Worm (Caenorhabditis elegans) whole organism, L4 larva: ENCODE results near the gene mxl-3.

Source experiments
- F37D6.2 ChIP-seq: sonication (generic microtip); optimal IDR thresholded peaks from 2 replicates; lab custom pipeline; 2016; ENCODE audit warnings: mild to moderate bottlenecking, missing genetic modification characterization, missing compliant biosample characterization
- F49E8.2 ChIP-seq: sonication (generic microtip); optimal IDR thresholded peaks from 2 replicates; lab custom pipeline; 2016; ENCODE audit warnings: missing compliant biosample characterization, mild to moderate bottlenecking, missing genetic modification characterization, borderline replicate concordance
- R02D3.7 ChIP-seq: fragments of 150-350 bp; sonication (generic microtip); optimal IDR thresholded peaks from 3 replicates; lab custom pipeline; 2014; ENCODE audit warnings: missing biosample characterization, missing genetic modification characterization
- T20F7.1 ChIP-seq: fragments of 200-800 bp; sonication (Bioruptor generic); optimal IDR thresholded peaks from 2 replicates; lab custom pipeline; 2018; ENCODE audit warnings: mild to moderate bottlenecking, missing genetic modification characterization, missing compliant biosample characterization
- arid-1 ChIP-seq: fragments of 200-800 bp; sonication (Bioruptor generic); conservative IDR thresholded peaks from 2 replicates; pipeline ENCODE4 v1.3.6; 2022; ENCODE audit warnings: missing genetic modification reagents, missing genetic modification characterization, missing compliant biosample characterization
- attf-4 ChIP-seq: sonication (generic microtip); optimal IDR thresholded peaks from 3 replicates; lab custom pipeline; 2017; ENCODE audit warnings: missing biosample characterization, missing genetic modification characterization
- ceh-82 ChIP-seq: sonication (generic microtip); optimal IDR thresholded peaks from 2 replicates; lab custom pipeline; 2017; ENCODE audit warnings: missing biosample characterization, missing genetic modification characterization
- ces-1 ChIP-seq: fragments of 150-350 bp; sonication (generic microtip); optimal IDR thresholded peaks from 4 replicates; lab custom pipeline; 2014; ENCODE audit warnings: missing biosample characterization, missing genetic modification reagents, missing genetic modification characterization
- ctbp-1 ChIP-seq: fragments of 200-800 bp; sonication (Bioruptor generic); IDR thresholded peaks from 2 replicates; pipeline ENCODE4 v1.3.6; 2022; ENCODE audit warnings: missing genetic modification reagents, missing genetic modification characterization, missing compliant biosample characterization
- daf-16 ChIP-seq, 3 experiments: sonication (generic microtip); optimal IDR thresholded peaks; 2 replicates each; lab custom pipeline; 2016 to 2017; ENCODE audit warnings: missing genetic modification characterization in 3 of 3, missing genetic modification reagents in 3 of 3, mild to moderate bottlenecking in 2 of 3, missing compliant biosample characterization in 2 of 3, missing biosample characterization in 1 of 3, moderate library complexity in 1 of 3
- daf-19 ChIP-seq: fragments of 200-800 bp; sonication (Bioruptor generic); conservative IDR thresholded peaks from 2 replicates; pipeline ENCODE4 v1.3.6; 2022; ENCODE audit warnings: missing genetic modification characterization, missing compliant biosample characterization
- dmd-6 ChIP-seq: fragments of 200-800 bp; sonication (Bioruptor generic); IDR thresholded peaks from 2 replicates; pipeline ENCODE4 v1.3.6; 2022; ENCODE audit warnings: missing genetic modification reagents, missing genetic modification characterization, missing compliant biosample characterization
- dpl-1 ChIP-seq: fragments of 150-350 bp; optimal IDR thresholded peaks from 2 replicates; lab custom pipeline; 2014; ENCODE audit warnings: missing biosample characterization, missing genetic modification reagents, missing genetic modification characterization
- dve-1 ChIP-seq: sonication (generic microtip); optimal IDR thresholded peaks from 2 replicates; lab custom pipeline; 2017; ENCODE audit warnings: antibody characterized with exemption, mild to moderate bottlenecking, missing genetic modification characterization, missing compliant biosample characterization; ENCODE audit not compliant: insufficient read depth
- egl-43 ChIP-seq: fragments of 200-800 bp; sonication (Bioruptor generic); IDR thresholded peaks from 2 replicates; pipeline ENCODE4 v1.3.6; 2022; ENCODE audit warnings: missing genetic modification reagents, missing genetic modification characterization, missing compliant biosample characterization
- fkh-10 ChIP-seq: fragments of 150-350 bp; optimal IDR thresholded peaks from 2 replicates; lab custom pipeline; 2014; ENCODE audit warnings: missing biosample characterization, missing genetic modification reagents, missing genetic modification characterization
- hif-1 ChIP-seq, 2 experiments: sonication (generic microtip); optimal IDR thresholded peaks; 2 replicates each; lab custom pipeline; 2016 to 2017; ENCODE audit warnings: missing compliant biosample characterization in 2 of 2, missing genetic modification characterization in 2 of 2, missing genetic modification reagents in 2 of 2, missing genotype in 2 of 2, mild to moderate bottlenecking in 1 of 2
- hlh-11 ChIP-seq: fragments of 200-800 bp; sonication (Bioruptor generic); optimal IDR thresholded peaks from 2 replicates; lab custom pipeline; 2018; ENCODE audit warnings: mild to moderate bottlenecking, missing genetic modification characterization, missing compliant biosample characterization
- hlh-30 ChIP-seq: sonication (generic microtip); optimal IDR thresholded peaks from 2 replicates; lab custom pipeline; 2017; ENCODE audit warnings: antibody characterized with exemption, mild to moderate bottlenecking, missing genetic modification characterization, missing compliant biosample characterization; ENCODE audit not compliant: insufficient read depth
- hmg-1.1 ChIP-seq: fragments of 200-800 bp; sonication (Bioruptor generic); IDR thresholded peaks from 2 replicates; pipeline ENCODE4 v1.3.6; 2022; ENCODE audit warnings: missing genetic modification reagents, missing genetic modification characterization, missing compliant biosample characterization
- lin-13 ChIP-seq: fragments of 150-350 bp; optimal IDR thresholded peaks from 2 replicates; lab custom pipeline; 2014; ENCODE audit warnings: missing biosample characterization, missing genetic modification reagents, missing genetic modification characterization
- lin-15B ChIP-seq: fragments of 150-350 bp; sonication (generic microtip); optimal IDR thresholded peaks from 3 replicates; lab custom pipeline; 2014; ENCODE audit warnings: missing biosample characterization, missing genetic modification characterization
- lin-39 ChIP-seq: fragments of 150-350 bp; optimal IDR thresholded peaks from 2 replicates; lab custom pipeline; 2014; ENCODE audit warnings: missing biosample characterization, missing genetic modification reagents, missing genetic modification characterization
- lir-3 ChIP-seq: sonication (generic microtip); optimal IDR thresholded peaks from 2 replicates; lab custom pipeline; 2016; ENCODE audit warnings: mild to moderate bottlenecking, missing genetic modification characterization, missing compliant biosample characterization
- lsy-2 ChIP-seq, 2 experiments: fragments of 150-350 bp in 1 of 2; sonication (generic microtip) in 1 of 2; optimal IDR thresholded peaks; 2 replicates each; lab custom pipeline; 2014 to 2017; ENCODE audit warnings: missing biosample characterization in 2 of 2, missing genetic modification characterization in 2 of 2
- mdl-1 ChIP-seq, 2 experiments: fragments of 150-350 bp in 1 of 2; sonication (generic microtip) in 1 of 2; optimal IDR thresholded peaks; 2 replicates each; lab custom pipeline; 2014 to 2017; ENCODE audit warnings: missing biosample characterization in 2 of 2, missing genetic modification characterization in 2 of 2
- mep-1 ChIP-seq: fragments of 150-350 bp; sonication (generic microtip); optimal IDR thresholded peaks from 3 replicates; lab custom pipeline; 2014; ENCODE audit warnings: missing biosample characterization, missing genetic modification characterization
- mes-2 ChIP-seq: sonication (generic microtip); optimal IDR thresholded peaks from 2 replicates; lab custom pipeline; 2016; ENCODE audit warnings: missing genotype, mild to moderate bottlenecking, missing genetic modification characterization, missing compliant biosample characterization; ENCODE audit not compliant: poor library complexity, severe bottlenecking
- mxl-3 ChIP-seq: fragments of 200-800 bp; sonication (Bioruptor generic); optimal IDR thresholded peaks from 2 replicates; lab custom pipeline; 2018; ENCODE audit warnings: mild to moderate bottlenecking, missing genetic modification characterization, missing compliant biosample characterization
- nhr-102 ChIP-seq: sonication (generic microtip); optimal IDR thresholded peaks from 2 replicates; lab custom pipeline; 2016; ENCODE audit warnings: mild to moderate bottlenecking, missing genetic modification characterization, moderate library complexity, missing compliant biosample characterization
- nhr-11 ChIP-seq: fragments of 150-350 bp; optimal IDR thresholded peaks from 2 replicates; lab custom pipeline; 2014; ENCODE audit warnings: missing biosample characterization, missing genetic modification characterization
- nhr-25 ChIP-seq: sonication (generic microtip); optimal IDR thresholded peaks from 2 replicates; lab custom pipeline; 2017; ENCODE audit warnings: missing genetic modification characterization, mild to moderate bottlenecking, missing compliant biosample characterization, antibody characterized with exemption, moderate library complexity, borderline replicate concordance; ENCODE audit not compliant: insufficient read depth
- nhr-28 ChIP-seq: fragments of 150-350 bp; optimal IDR thresholded peaks from 2 replicates; lab custom pipeline; 2014; ENCODE audit warnings: missing biosample characterization, missing genetic modification characterization
- nhr-41 ChIP-seq: fragments of 200-800 bp; sonication (Bioruptor generic); IDR thresholded peaks from 2 replicates; pipeline ENCODE4 v1.3.6; 2022; ENCODE audit warnings: missing genetic modification reagents, missing genetic modification characterization, missing compliant biosample characterization
- nhr-48 ChIP-seq: sonication (generic microtip); optimal IDR thresholded peaks from 2 replicates; lab custom pipeline; 2016; ENCODE audit warnings: mild to moderate bottlenecking, missing genetic modification characterization, missing compliant biosample characterization
- nhr-6 ChIP-seq: fragments of 150-350 bp; optimal IDR thresholded peaks from 2 replicates; lab custom pipeline; 2014; ENCODE audit warnings: missing biosample characterization, missing genetic modification characterization
- php-3 ChIP-seq: fragments of 200-800 bp; sonication (Bioruptor generic); IDR thresholded peaks from 2 replicates; pipeline ENCODE4 v1.3.6; 2022; ENCODE audit warnings: missing genetic modification reagents, missing genetic modification characterization, missing compliant biosample characterization
- pqm-1 ChIP-seq: sonication (generic microtip); optimal IDR thresholded peaks from 2 replicates; lab custom pipeline; 2017; ENCODE audit warnings: missing biosample characterization, missing genetic modification characterization
- rbr-2 ChIP-seq: sonication (generic microtip); optimal IDR thresholded peaks from 2 replicates; lab custom pipeline; 2016; ENCODE audit warnings: missing genotype, missing genetic modification characterization, missing compliant biosample characterization
- unc-62 ChIP-seq, 3 experiments: fragments of 150-350 bp in 1 of 3; sonication (generic microtip); optimal IDR thresholded peaks in 2 of 3; peaks in 1 of 3; 1 replicate in 1 of 3; 2 replicates in 2 of 3; lab custom pipeline; 2014 to 2017; ENCODE audit warnings: missing biosample characterization in 3 of 3, missing genetic modification characterization in 3 of 3, missing genetic modification reagents in 3 of 3, missing genotype in 1 of 3
- vab-7 ChIP-seq: fragments of 200-800 bp; sonication (Bioruptor generic); IDR thresholded peaks from 2 replicates; pipeline ENCODE4 v1.3.6; 2022; ENCODE audit warnings: missing genetic modification reagents, missing genetic modification characterization, missing compliant biosample characterization
- zip-2 ChIP-seq: fragments of 150-350 bp; optimal IDR thresholded peaks from 2 replicates; lab custom pipeline; 2014; ENCODE audit warnings: missing biosample characterization, missing genetic modification characterization
- ztf-11 ChIP-seq: fragments of 150-350 bp; optimal IDR thresholded peaks from 2 replicates; lab custom pipeline; 2014; ENCODE audit warnings: missing biosample characterization, missing genetic modification characterization

Gene mxl-3

ce11 chrX:13350804-13351747 is at the start of gene mxl-3 (continued):
- TF ChIP-seq nhr-41 (GFP tag; lab: Robert Waterston, UW) (no peak), ces-1 (GFP tag; lab: Kevin White, UChicago) (no peak), pqm-1 (tag; lab: Kevin White, UChicago) (no peak), F49E8.2 (tag; lab: Kevin White, UChicago) (no peak), php-3 (GFP tag; lab: Robert Waterston, UW) (peak; percentile 78), attf-4 (no peak), lin-15B (no peak), daf-19 (GFP tag; lab: Robert Waterston, UW) (no peak)

ce11 chrX:13399221-13399620 is 48.6 kb upstream of the mxl-3 start, which contains the start of gene F02C12.2:
Gene F02C12.2 (minus strand): TSS chrX:13399321.
- TF ChIP-seq lin-39 (no peak), arid-1 (GFP tag; lab: Robert Waterston, UW) (no peak), ceh-82 (tag; lab: Kevin White, UChicago) (no peak), unc-62 (GFP tag; optimal IDR thresholded peaks at IDR 0.05 in 1 of 2; lab: Kevin White, UChicago) (peak in 1 of 2 experiments; percentile 3), unc-62 (tag; optimal IDR thresholded peaks at IDR 0.05; lab: Kevin White, UChicago) (no peak)

ce11 chrX:13396550-13397023 is 46.0 kb upstream of the mxl-3 start, which contains the start of gene F02C12.3:
Gene F02C12.3 (plus strand): TSS chrX:13396973.
- TF ChIP-seq egl-43 = no peak
- peak; percentile 57 for TF ChIP-seq rbr-2 (tag; lab: Kevin White, UChicago)
- TF ChIP-seq nhr-11 (tag; lab: Kevin White, UChicago) = peak; percentile 20
- TF ChIP-seq nhr-25 (tag; lab: Kevin White, UChicago) = peak; percentile 15
- TF ChIP-seq fkh-10 = peak; percentile 2
- peak in 1 of 2 experiments; percentile 14 for TF ChIP-seq hif-1 (tag; optimal IDR thresholded peaks at IDR 0.05; lab: Kevin White, UChicago)
- no peak for TF ChIP-seq lin-15B
- peak in 1 of 2 experiments; percentile 85 for TF ChIP-seq lsy-2 (tag; optimal IDR thresholded peaks at IDR 0.05; lab: Kevin White, UChicago)
- TF ChIP-seq R02D3.7 (tag; lab: Kevin White, UChicago) = peak; percentile 51
- TF ChIP-seq dpl-1 (GFP tag; lab: Kevin White, UChicago) = peak; percentile 68
- TF ChIP-seq nhr-48 (tag; lab: Kevin White, UChicago) = peak; percentile 52
- peak; percentile 63 for TF ChIP-seq dmd-6 (GFP tag; lab: Robert Waterston, UW)
- peak; percentile 75 for TF ChIP-seq nhr-102 (tag; lab: Kevin White, UChicago)
- TF ChIP-seq zip-2 (tag; lab: Kevin White, UChicago) = peak; percentile 63
- peak; percentile 73 for TF ChIP-seq hlh-11 (tag; lab: Kevin White, UChicago)
- TF ChIP-seq ctbp-1 (GFP tag; lab: Robert Waterston, UW) = 0 out of 2 replicates have a peak, but pooled peaks have one; percentile 35
- TF ChIP-seq nhr-28 (tag; lab: Kevin White, UChicago) = peak; percentile 55
- no peak for TF ChIP-seq mxl-3 (GFP tag; lab: Kevin White, UChicago)
- peak; percentile 82 for TF ChIP-seq mes-2 (tag; lab: Kevin White, UChicago)
- peak; percentile 68 for TF ChIP-seq nhr-6 (tag; lab: Kevin White, UChicago)
- TF ChIP-seq dve-1 (tag; lab: Kevin White, UChicago) = peak; percentile 77
- peak; percentile 77 for TF ChIP-seq hmg-1.1 (GFP tag; lab: Robert Waterston, UW)
- no peak for TF ChIP-seq F49E8.2 (tag; lab: Kevin White, UChicago)
- no peak for TF ChIP-seq lir-3
- peak in 1 of 2 experiments; percentile 16 for TF ChIP-seq mdl-1 (tag; optimal IDR thresholded peaks at IDR 0.05; lab: Kevin White, UChicago)
- peak in 1 of 2 experiments; percentile 70 for TF ChIP-seq daf-16 (GFP tag; optimal IDR thresholded peaks at IDR 0.05; lab: Kevin White, UChicago)
- peak; percentile 74 for TF ChIP-seq daf-16 (tag; optimal IDR thresholded peaks at IDR 0.05; lab: Kevin White, UChicago)
- TF ChIP-seq hlh-30 = peak; percentile 74
- no peak for TF ChIP-seq vab-7
- peak; percentile 32 for TF ChIP-seq F37D6.2 (tag; lab: Kevin White, UChicago)
- no peak for TF ChIP-seq lin-13 (GFP tag; lab: Kevin White, UChicago)
- TF ChIP-seq mep-1 (tag; lab: Kevin White, UChicago) = peak; percentile 61
- no peak for TF ChIP-seq ztf-11 (tag; lab: Kevin White, UChicago)
- TF ChIP-seq T20F7.1 (GFP tag; lab: Kevin White, UChicago) = peak; percentile 100
